Fruit fly (Drosophila melanogaster) whole organism, embryonic: Measurements from ENCODE around the gene CG8136.

Source experiments
- Bgb ChIP-seq: fragments of 200-800 bp; sonication (Bioruptor generic); IDR thresholded peaks from 2 replicates; pipeline ENCODE4 v1.3.6; 2022; ENCODE audit warnings: missing biosample characterization, missing genetic modification characterization; ENCODE audit not compliant: partially characterized antibody
- CG12155 ChIP-seq: fragments of 200-800 bp; sonication (Bioruptor generic); optimal IDR thresholded peaks from 3 replicates; lab custom pipeline; 2016; ENCODE audit warnings: missing biosample characterization, missing genetic modification characterization
- CG12942 ChIP-seq: fragments of 200-800 bp; sonication (Bioruptor generic); optimal IDR thresholded peaks from 3 replicates; lab custom pipeline; 2016; ENCODE audit warnings: missing biosample characterization, missing genetic modification characterization
- CG17186 ChIP-seq: fragments of 200-800 bp; sonication (Bioruptor generic); optimal IDR thresholded peaks from 3 replicates; lab custom pipeline; 2017; ENCODE audit warnings: missing biosample characterization, missing genetic modification reagents, missing genetic modification characterization
- CG17385 ChIP-seq: fragments of 200-800 bp; sonication (Bioruptor generic); optimal IDR thresholded peaks from 3 replicates; lab custom pipeline; 2018; ENCODE audit warnings: missing biosample characterization, mild to moderate bottlenecking, missing genetic modification characterization
- CG17829 ChIP-seq: fragments of 200-800 bp; optimal IDR thresholded peaks from 2 replicates; lab custom pipeline; 2019; ENCODE audit warnings: missing biosample characterization, mild to moderate bottlenecking, missing genetic modification characterization, moderate library complexity
- CG3281 ChIP-seq: fragments of 200-800 bp; sonication (Bioruptor generic); optimal IDR thresholded peaks from 3 replicates; lab custom pipeline; 2017; ENCODE audit warnings: missing biosample characterization, mild to moderate bottlenecking, missing genetic modification characterization
- CG34224 ChIP-seq: fragments of 200-800 bp; sonication (Bioruptor generic); IDR thresholded peaks from 3 replicates; pipeline ENCODE4 v1.3.6; 2022; ENCODE audit warnings: missing biosample characterization, missing genetic modification characterization; ENCODE audit not compliant: partially characterized antibody
- CG8290 ChIP-seq, 3 experiments: fragments of 200-800 bp; sonication (Bioruptor generic); optimal IDR thresholded peaks; 2 replicates each; lab custom pipeline; 2016 to 2019; ENCODE audit warnings: missing biosample characterization in 3 of 3, missing genetic modification characterization in 3 of 3, mild to moderate bottlenecking in 2 of 3, moderate library complexity in 1 of 3
- CG8924 ChIP-seq: fragments of 200-800 bp; optimal IDR thresholded peaks from 3 replicates; lab custom pipeline; 2019; ENCODE audit warnings: missing biosample characterization, mild to moderate bottlenecking, missing genetic modification characterization, moderate library complexity
- Doc3 ChIP-seq: fragments of 200-800 bp; sonication (Bioruptor generic); IDR thresholded peaks from 3 replicates; pipeline ENCODE4 v1.3.6; 2022; ENCODE audit warnings: missing biosample characterization, missing genetic modification characterization; ENCODE audit not compliant: partially characterized antibody
- Dref ChIP-seq: fragments of 200-800 bp; sonication (Bioruptor generic); IDR thresholded peaks from 2 replicates; pipeline ENCODE4 v1.3.6; 2022; ENCODE audit warnings: missing biosample characterization, missing genetic modification characterization
- HmgZ ChIP-seq: fragments of 200-800 bp; sonication (Bioruptor generic); optimal IDR thresholded peaks from 2 replicates; lab custom pipeline; 2018; ENCODE audit warnings: missing biosample characterization, mild to moderate bottlenecking, missing genetic modification characterization
- Lhr ChIP-seq: fragments of 200-800 bp; sonication (Bioruptor generic); optimal IDR thresholded peaks from 3 replicates; lab custom pipeline; 2017; ENCODE audit warnings: mild to moderate bottlenecking, missing biosample characterization, missing genetic modification reagents, missing genetic modification characterization
- MESR4 ChIP-seq: fragments of 200-800 bp; sonication (Bioruptor generic); optimal IDR thresholded peaks from 2 replicates; lab custom pipeline; 2018; ENCODE audit warnings: missing biosample characterization, mild to moderate bottlenecking, missing genetic modification characterization, moderate library complexity
- MTF-1 ChIP-seq: fragments of 200-800 bp; sonication (Bioruptor generic); optimal IDR thresholded peaks from 2 replicates; lab custom pipeline; 2018; ENCODE audit warnings: missing biosample characterization, mild to moderate bottlenecking, missing genetic modification characterization, borderline replicate concordance
- Med ChIP-seq: fragments of 200-800 bp; sonication (Bioruptor generic); peaks from one replicate; lab custom pipeline; 2016; ENCODE audit warnings: missing biosample characterization, missing genetic modification characterization, mild to moderate bottlenecking, inconsistent platforms, moderate library complexity
- Mes4 ChIP-seq: fragments of 200-800 bp; sonication (Bioruptor generic); optimal IDR thresholded peaks from 2 replicates; lab custom pipeline; 2016; ENCODE audit warnings: missing biosample characterization, missing genetic modification characterization
- Myb ChIP-seq: fragments of 200-800 bp; sonication (Bioruptor generic); optimal IDR thresholded peaks from 2 replicates; lab custom pipeline; 2016; ENCODE audit warnings: missing biosample characterization, missing genetic modification characterization
- Pdp1 ChIP-seq, 2 experiments: fragments of 200-800 bp; sonication (Bioruptor generic); optimal IDR thresholded peaks; 3 replicates each; lab custom pipeline; 2016; ENCODE audit warnings: missing biosample characterization in 2 of 2, missing genetic modification characterization in 2 of 2, mild to moderate bottlenecking in 1 of 2, moderate library complexity in 1 of 2
- Sry-δ ChIP-seq: fragments of 200-800 bp; sonication (Bioruptor generic); optimal IDR thresholded peaks from 2 replicates; lab custom pipeline; 2016; ENCODE audit warnings: missing biosample characterization, missing genetic modification characterization
- Stat92E ChIP-seq, 3 experiments: fragments of >200 bp in 2 of 3; fragments of 200-800 bp in 1 of 3; sonication (Bioruptor generic) in 1 of 3; optimal IDR thresholded peaks; 2 replicates each; lab custom pipeline; 2017 to 2019; ENCODE audit warnings: missing biosample characterization in 3 of 3, missing genetic modification characterization in 3 of 3, mild to moderate bottlenecking in 1 of 3, moderate library complexity in 1 of 3
- Taf1 ChIP-seq: fragments of 200-800 bp; sonication (Bioruptor generic); IDR thresholded peaks from 2 replicates; pipeline ENCODE4 v1.3.6; 2022; ENCODE audit warnings: missing biosample characterization, missing genetic modification characterization
- chinmo ChIP-seq: fragments of 200-800 bp; sonication (Bioruptor generic); IDR thresholded peaks from 4 replicates; pipeline ENCODE4 v1.3.6; 2022; ENCODE audit warnings: missing biosample characterization, missing genetic modification characterization; ENCODE audit not compliant: partially characterized antibody
- dm ChIP-seq: fragments of 200-800 bp; sonication (Bioruptor generic); optimal IDR thresholded peaks from 3 replicates; lab custom pipeline; 2016; ENCODE audit warnings: missing biosample characterization, missing genetic modification characterization
- esg ChIP-seq: fragments of 200-800 bp; sonication (Bioruptor generic); conservative IDR thresholded peaks from 2 replicates; pipeline ENCODE4 v1.3.6; 2022; ENCODE audit warnings: missing biosample characterization, missing genetic modification characterization
- gfzf ChIP-seq: fragments of 200-800 bp; sonication (Bioruptor generic); optimal IDR thresholded peaks from 2 replicates; lab custom pipeline; 2016; ENCODE audit warnings: missing biosample characterization, mild to moderate bottlenecking, missing genetic modification characterization, moderate library complexity
- grau ChIP-seq: fragments of 200-800 bp; optimal IDR thresholded peaks from 3 replicates; lab custom pipeline; 2019; ENCODE audit warnings: missing biosample characterization, mild to moderate bottlenecking, missing genetic modification characterization, moderate library complexity
- gro ChIP-seq: fragments of 200-800 bp; sonication (Bioruptor generic); optimal IDR thresholded peaks from 2 replicates; lab custom pipeline; 2016; ENCODE audit warnings: missing biosample characterization, missing genetic modification characterization
- kay ChIP-seq: fragments of 200-800 bp; sonication (Bioruptor generic); optimal IDR thresholded peaks from 2 replicates; lab custom pipeline; 2016; ENCODE audit warnings: missing biosample characterization, missing genetic modification characterization
- ken ChIP-seq: fragments of 200-800 bp; sonication (Bioruptor generic); IDR thresholded peaks from 3 replicates; pipeline ENCODE4 v1.3.6; 2022; ENCODE audit warnings: missing biosample characterization, missing genetic modification characterization
- nerfin-1 ChIP-seq: fragments of 200-800 bp; sonication (Bioruptor generic); optimal IDR thresholded peaks from 3 replicates; lab custom pipeline; 2019; ENCODE audit warnings: missing biosample characterization, mild to moderate bottlenecking, missing genetic modification characterization, moderate library complexity
- nmo ChIP-seq: fragments of 200-800 bp; sonication (Bioruptor generic); optimal IDR thresholded peaks from 2 replicates; lab custom pipeline; 2018; ENCODE audit warnings: missing biosample characterization, mild to moderate bottlenecking, missing genetic modification characterization, moderate library complexity
- sens ChIP-seq: fragments of 200-800 bp; sonication (Bioruptor generic); peaks from one replicate; lab custom pipeline; 2016; ENCODE audit warnings: missing biosample characterization, missing genetic modification characterization
- sisA ChIP-seq: fragments of 200-800 bp; sonication (Bioruptor generic); IDR thresholded peaks from 2 replicates; pipeline ENCODE4 v1.3.6; 2022; ENCODE audit warnings: missing biosample characterization, missing genetic modification characterization
- stwl ChIP-seq: fragments of 200-800 bp; sonication (Bioruptor generic); optimal IDR thresholded peaks from 3 replicates; lab custom pipeline; 2018; ENCODE audit warnings: missing biosample characterization, mild to moderate bottlenecking, missing genetic modification characterization, moderate library complexity
- trh ChIP-seq: fragments of 200-800 bp; sonication (Bioruptor generic); optimal IDR thresholded peaks from 2 replicates; lab custom pipeline; 2016; ENCODE audit warnings: missing biosample characterization, missing genetic modification characterization
- unc-4 ChIP-seq: fragments of 200-800 bp; sonication (Bioruptor generic); IDR thresholded peaks from 2 replicates; pipeline ENCODE4 v1.3.6; 2022; ENCODE audit warnings: missing biosample characterization, missing genetic modification characterization; ENCODE audit not compliant: partially characterized antibody
- wek ChIP-seq: fragments of 200-800 bp; sonication (Bioruptor generic); optimal IDR thresholded peaks from 3 replicates; lab custom pipeline; 2018; ENCODE audit warnings: missing biosample characterization, mild to moderate bottlenecking, missing genetic modification characterization, moderate library complexity

The CG8136 gene

DNA sequence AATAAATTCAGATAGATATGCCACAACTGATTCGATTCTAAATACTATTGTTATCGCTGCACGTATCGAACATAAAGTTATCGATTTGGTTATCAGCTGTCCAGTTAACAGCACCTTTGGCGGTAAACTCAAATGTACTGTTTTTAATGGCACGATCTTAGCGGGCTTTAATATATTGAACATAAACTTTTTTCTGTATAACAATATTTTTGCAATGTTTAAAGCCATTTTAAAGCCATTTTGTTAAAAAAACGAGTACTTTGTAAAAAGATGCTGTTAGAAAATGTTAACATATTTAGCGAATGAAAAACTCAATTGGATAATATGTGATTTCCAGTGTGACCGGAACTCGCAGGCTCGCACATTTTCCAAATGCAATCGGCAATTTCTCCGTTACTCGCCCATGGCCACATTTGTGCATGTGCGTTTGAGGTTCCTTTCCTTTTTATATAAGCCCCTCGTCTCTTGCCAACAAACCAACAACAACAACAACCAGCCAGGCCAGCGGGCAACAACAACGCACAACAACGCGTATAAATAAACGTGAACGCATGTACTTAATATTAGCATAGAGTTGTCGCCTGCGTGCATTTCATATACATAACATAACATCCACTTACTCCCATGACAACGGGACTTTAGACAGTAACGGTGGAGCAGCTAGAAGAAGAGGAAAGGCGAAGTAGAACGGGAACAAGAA is 5.2 kb upstream of the CG8136 start, which contains the start of gene TMEM216 (continued):
- peak; percentile 99 for TF ChIP-seq MESR4
- TF ChIP-seq Mes4 = peak; percentile 2
- TF ChIP-seq CG12155 (GFP tag; lab: Kevin White, UChicago) = peak; percentile 4
- TF ChIP-seq Dref (GFP tag; lab: Robert Waterston, UW) = peak; percentile 68
- peak; percentile 49; the same call in 1 of the 2 replicates for TF ChIP-seq unc-4 (GFP tag; lab: Robert Waterston, UW)
- TF ChIP-seq MTF-1 (GFP tag; lab: Kevin White, UChicago) = peak; percentile 25
- TF ChIP-seq CG8290 (GFP tag; optimal IDR thresholded peaks at IDR 0.05; lab: Kevin White, UChicago) = peak; percentile 25
- TF ChIP-seq CG8290 (tag; optimal IDR thresholded peaks at IDR 0.05; lab: Kevin White, UChicago) = no peak
- TF ChIP-seq CG17186 (GFP tag; lab: Kevin White, UChicago) = peak; percentile 29
- peak in 1 of 3 experiments; percentile 33 for TF ChIP-seq Stat92E (GFP tag; optimal IDR thresholded peaks at IDR 0.05; lab: Kevin White, UChicago)
- peak; percentile 56 for TF ChIP-seq Myb
- TF ChIP-seq CG17829 (tag; lab: Kevin White, UChicago) = peak; percentile 24
- peak; percentile 56 for TF ChIP-seq CG8924 (tag; lab: Kevin White, UChicago)
- TF ChIP-seq dm (GFP tag; lab: Kevin White, UChicago) = peak; percentile 76
- peak; percentile 48 for TF ChIP-seq HmgZ
- TF ChIP-seq Sry-δ = peak; percentile 61
- TF ChIP-seq Bgb (GFP tag; lab: Robert Waterston, UW) = peak; percentile 30; the same call in 1 of the 2 replicates
- no peak for TF ChIP-seq sisA (GFP tag; lab: Robert Waterston, UW)
- no peak for TF ChIP-seq kay (GFP tag; lab: Kevin White, UChicago)
- TF ChIP-seq CG17385 (GFP tag; lab: Kevin White, UChicago) = peak; percentile 85
- TF ChIP-seq gfzf (GFP tag; lab: Kevin White, UChicago) = peak; percentile 94
- peak; percentile 84; the same call in 1 of the 4 replicates for TF ChIP-seq chinmo
- no peak for TF ChIP-seq CG3281 (GFP tag; lab: Kevin White, UChicago)
- TF ChIP-seq gro (GFP tag; lab: Kevin White, UChicago) = peak; percentile 24
- peak; percentile 76 for TF ChIP-seq Lhr (GFP tag; lab: Kevin White, UChicago)
- TF ChIP-seq CG34224 (GFP tag; lab: Robert Waterston, UW) = peak; percentile 60; the same call in 1 of the 3 replicates
- peak; percentile 10 for TF ChIP-seq nmo (GFP tag; lab: Kevin White, UChicago)
- TF ChIP-seq esg (GFP tag; lab: Robert Waterston, UW) = no peak

DNA sequence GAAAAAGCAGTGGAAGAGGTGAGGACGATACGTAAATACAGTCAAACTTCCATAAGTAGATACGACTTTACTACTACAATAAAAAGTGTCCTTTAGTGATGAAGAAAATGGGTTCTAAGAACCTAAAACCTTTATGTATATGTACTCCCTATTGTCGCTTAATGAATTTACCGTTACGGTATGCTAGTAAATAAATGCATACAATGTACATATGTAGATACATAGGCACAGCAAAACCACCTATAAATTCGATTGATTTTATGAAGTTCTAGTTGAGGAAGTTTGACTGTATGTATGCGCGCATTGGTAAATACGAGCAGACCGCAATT is 4.7 kb upstream of the CG8136 start:
- TF ChIP-seq grau (tag; lab: Kevin White, UChicago) = peak; percentile 75
- TF ChIP-seq Taf1 (GFP tag; lab: Robert Waterston, UW) = peak; percentile 17; the same call in 1 of the 2 replicates
- TF ChIP-seq trh (GFP tag; lab: Kevin White, UChicago) = no peak

DNA sequence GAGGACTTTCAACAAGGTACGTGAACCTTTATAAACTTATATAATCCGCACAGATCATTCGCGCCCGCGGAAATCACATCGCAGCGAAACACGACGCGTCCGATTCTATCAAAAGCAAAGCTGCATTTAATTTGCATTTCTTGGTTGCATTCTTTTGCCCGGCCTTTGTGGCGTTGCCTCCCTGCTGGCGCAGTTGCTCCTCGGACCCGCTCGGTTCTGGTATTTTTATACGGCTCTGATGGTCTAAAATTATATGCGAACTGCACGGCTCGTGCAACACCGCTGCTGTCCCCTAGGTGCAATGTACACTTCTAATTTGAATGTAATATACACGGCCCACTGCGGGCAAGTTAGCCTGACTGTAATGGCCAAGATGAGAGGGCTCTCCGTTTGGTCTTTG is 2.8 kb upstream of the CG8136 start, which contains the start of gene Cks85A:
TSS of gene Cks85A (minus strand) at position 101 of the 400 bp plus-strand sequence.
- TF ChIP-seq Pdp1 (GFP tag; optimal IDR thresholded peaks at IDR 0.05; lab: Kevin White, UChicago) (peak in 1 of 2 experiments; percentile 41), stwl (tag; lab: Kevin White, UChicago) (no peak)

DNA sequence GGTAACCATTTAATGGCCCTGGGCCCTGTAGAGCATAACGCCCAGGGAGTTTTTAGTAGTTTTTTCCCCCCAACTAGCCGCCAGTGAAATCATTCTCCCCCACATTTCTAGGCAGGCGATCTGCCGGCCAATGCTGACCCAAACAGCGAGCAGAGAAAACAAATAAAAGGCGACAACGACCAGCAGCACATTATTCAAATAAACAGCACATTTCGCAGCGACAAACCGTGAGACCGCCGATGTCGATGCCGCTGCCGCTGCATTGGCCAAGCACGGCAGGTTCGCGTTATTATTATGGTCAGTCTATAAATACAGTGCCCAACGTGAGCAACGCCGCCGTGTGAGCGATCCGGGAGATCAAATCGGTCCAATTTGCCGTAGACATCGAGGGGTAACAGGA is 2.3 kb upstream of the CG8136 start, which contains the start of gene CG11760:
TSS of gene CG11760 (plus strand) at position 301 of the 400 bp plus-strand sequence.
- TF ChIP-seq Med (GFP tag; lab: Kevin White, UChicago) (peak; percentile 61), wek (GFP tag; lab: Kevin White, UChicago) (no peak), sens (peak; percentile 30), CG12942 (no peak), nerfin-1 (tag; lab: Kevin White, UChicago) (no peak), ken (no peak), Doc3 (0 out of 3 replicates have a peak, but pooled peaks have one; percentile 16), Lhr (GFP tag; lab: Kevin White, UChicago) (no peak)
